Fruit fly (Drosophila melanogaster) whole organism, embryonic: ENCODE results near the gene CG6479.

Experiments used
- CG4730 ChIP-seq: fragments of 200-800 bp; sonication (Bioruptor generic); IDR thresholded peaks from 2 replicates; pipeline ENCODE4 v1.3.6; 2022; ENCODE audit warnings: missing biosample characterization, missing genetic modification characterization
- Deaf1 ChIP-seq: fragments of 200-800 bp; optimal IDR thresholded peaks from 3 replicates; lab custom pipeline; 2019; ENCODE audit warnings: missing biosample characterization, mild to moderate bottlenecking, missing genetic modification characterization, moderate library complexity
- grau ChIP-seq: fragments of 200-800 bp; optimal IDR thresholded peaks from 3 replicates; lab custom pipeline; 2019; ENCODE audit warnings: missing biosample characterization, mild to moderate bottlenecking, missing genetic modification characterization, moderate library complexity
- phol ChIP-seq: fragments of 200-800 bp; sonication (Bioruptor generic); optimal IDR thresholded peaks from 3 replicates; lab custom pipeline; 2018; ENCODE audit warnings: missing biosample characterization, mild to moderate bottlenecking, missing genetic modification characterization, moderate library complexity
- sc ChIP-seq, 3 experiments: fragments of >200 bp in 2 of 3; fragments of 200-800 bp in 1 of 3; sonication (Bioruptor generic) in 1 of 3; optimal IDR thresholded peaks; 2 replicates in 2 of 3; 3 replicates in 1 of 3; lab custom pipeline; 2017; ENCODE audit warnings: mild to moderate bottlenecking in 1 of 3, missing biosample characterization in 1 of 3, missing genetic modification characterization in 1 of 3, missing genetic modification reagents in 1 of 3
- trh ChIP-seq: fragments of 200-800 bp; sonication (Bioruptor generic); optimal IDR thresholded peaks from 2 replicates; lab custom pipeline; 2016; ENCODE audit warnings: missing biosample characterization, missing genetic modification characterization

dm6 chr3L:17379311-17379710 is 40.2 kb upstream of the CG6479 start, which contains the start of gene Cad74A:
- TF ChIP-seq grau (tag; lab: Kevin White, UChicago), result no peak
- no peak for TF ChIP-seq CG4730 (GFP tag; lab: Robert Waterston, UW)
- TF ChIP-seq trh (GFP tag; lab: Kevin White, UChicago), result no peak
- peak; percentile 62 for TF ChIP-seq Deaf1
- TF ChIP-seq sc (optimal IDR thresholded peaks at IDR 0.05; lab: Kevin White, UChicago), result no peak
- TF ChIP-seq sc (GFP tag; optimal IDR thresholded peaks at IDR 0.05; lab: Kevin White, UChicago), result no peak
- TF ChIP-seq phol (tag; lab: Kevin White, UChicago), result no peak
